Fruit fly (Drosophila melanogaster) whole organism, embryonic: Measurements from ENCODE around the gene Tim9b.

Experiments
- ATbp ChIP-seq: fragments of 200-800 bp; sonication (Bioruptor generic); optimal IDR thresholded peaks from 2 replicates; lab custom pipeline; 2017; ENCODE audit warnings: missing biosample characterization, mild to moderate bottlenecking, missing genetic modification characterization, missing genetic modification reagents
- Atf-2 ChIP-seq: fragments of 200-800 bp; sonication (Bioruptor generic); optimal IDR thresholded peaks from 2 replicates; lab custom pipeline; 2016; ENCODE audit warnings: missing biosample characterization, missing genetic modification characterization
- CG10321 ChIP-seq: fragments of 200-800 bp; sonication (Bioruptor generic); IDR thresholded peaks from 2 replicates; pipeline ENCODE4 v1.3.6; 2022; ENCODE audit warnings: missing biosample characterization, missing genetic modification characterization
- CG12236 ChIP-seq: fragments of 200-800 bp; sonication (Bioruptor generic); optimal IDR thresholded peaks from 2 replicates; lab custom pipeline; 2016; ENCODE audit warnings: missing biosample characterization, missing genetic modification characterization
- CG1233 ChIP-seq: fragments of 200-800 bp; sonication (Bioruptor generic); optimal IDR thresholded peaks from 4 replicates; lab custom pipeline; 2018; ENCODE audit warnings: missing biosample characterization, mild to moderate bottlenecking, missing genetic modification characterization
- CG12942 ChIP-seq: fragments of 200-800 bp; sonication (Bioruptor generic); optimal IDR thresholded peaks from 3 replicates; lab custom pipeline; 2016; ENCODE audit warnings: missing biosample characterization, missing genetic modification characterization
- CG13287 ChIP-seq: fragments of 200-800 bp; sonication (Bioruptor generic); IDR thresholded peaks from 2 replicates; pipeline ENCODE4 v1.3.6; 2022; ENCODE audit warnings: missing biosample characterization, missing genetic modification characterization; ENCODE audit not compliant: partially characterized antibody
- CG17568 ChIP-seq: fragments of 200-800 bp; sonication (Bioruptor generic); optimal IDR thresholded peaks from 2 replicates; lab custom pipeline; 2018; ENCODE audit warnings: missing biosample characterization, mild to moderate bottlenecking, missing genetic modification characterization, moderate library complexity
- CG1792 ChIP-seq: fragments of 200-800 bp; sonication (Bioruptor generic); optimal IDR thresholded peaks from 2 replicates; lab custom pipeline; 2016; ENCODE audit warnings: missing biosample characterization, missing genetic modification characterization
- CG18764 ChIP-seq: fragments of 200-800 bp; sonication (Bioruptor generic); optimal IDR thresholded peaks from 3 replicates; lab custom pipeline; 2016; ENCODE audit warnings: missing biosample characterization, missing genetic modification characterization
- CG2116 ChIP-seq: fragments of 200-800 bp; sonication (Bioruptor generic); optimal IDR thresholded peaks from 3 replicates; lab custom pipeline; 2018; ENCODE audit warnings: missing biosample characterization, mild to moderate bottlenecking, missing genetic modification characterization
- CG34224 ChIP-seq: fragments of 200-800 bp; sonication (Bioruptor generic); IDR thresholded peaks from 3 replicates; pipeline ENCODE4 v1.3.6; 2022; ENCODE audit warnings: missing biosample characterization, missing genetic modification characterization; ENCODE audit not compliant: partially characterized antibody
- CG4424 ChIP-seq: fragments of 200-800 bp; sonication (Bioruptor generic); optimal IDR thresholded peaks from 3 replicates; lab custom pipeline; 2016; ENCODE audit warnings: missing biosample characterization, missing genetic modification characterization
- CG6813 ChIP-seq: fragments of 200-800 bp; sonication (Bioruptor generic); optimal IDR thresholded peaks from 2 replicates; lab custom pipeline; 2017; ENCODE audit warnings: missing biosample characterization, missing genetic modification characterization, mild to moderate bottlenecking, moderate library complexity, missing genetic modification reagents
- CG8944 ChIP-seq: fragments of 200-800 bp; sonication (Bioruptor generic); optimal IDR thresholded peaks from 3 replicates; lab custom pipeline; 2016; ENCODE audit warnings: missing biosample characterization, missing genetic modification characterization
- CG9437 ChIP-seq: fragments of 200-800 bp; sonication (Bioruptor generic); optimal IDR thresholded peaks from 2 replicates; lab custom pipeline; 2018; ENCODE audit warnings: missing biosample characterization, mild to moderate bottlenecking, missing genetic modification characterization
- CG9727 ChIP-seq: fragments of 200-800 bp; sonication (Bioruptor generic); optimal IDR thresholded peaks from 3 replicates; lab custom pipeline; 2017; ENCODE audit warnings: missing biosample characterization, mild to moderate bottlenecking, missing genetic modification characterization
- Dek ChIP-seq: fragments of 200-800 bp; sonication (Bioruptor generic); optimal IDR thresholded peaks from 3 replicates; lab custom pipeline; 2019; ENCODE audit warnings: missing biosample characterization, mild to moderate bottlenecking, missing genetic modification characterization, moderate library complexity
- Dip3 ChIP-seq: fragments of 200-800 bp; sonication (Bioruptor generic); optimal IDR thresholded peaks from 3 replicates; lab custom pipeline; 2016; ENCODE audit warnings: missing biosample characterization, missing genetic modification characterization
- Doc2 ChIP-seq: fragments of 200-800 bp; sonication (Bioruptor generic); IDR thresholded peaks from 2 replicates; pipeline ENCODE4 v1.3.6; 2022; ENCODE audit warnings: missing biosample characterization, missing genetic modification characterization
- Dref ChIP-seq: fragments of 200-800 bp; sonication (Bioruptor generic); IDR thresholded peaks from 2 replicates; pipeline ENCODE4 v1.3.6; 2022; ENCODE audit warnings: missing biosample characterization, missing genetic modification characterization
- Ets97D ChIP-seq: fragments of 200-800 bp; sonication (Bioruptor generic); optimal IDR thresholded peaks from 3 replicates; lab custom pipeline; 2016; ENCODE audit warnings: missing biosample characterization, missing genetic modification characterization
- GATAe ChIP-seq: fragments of 200-800 bp; sonication (Bioruptor generic); conservative IDR thresholded peaks from 2 replicates; pipeline ENCODE4 v1.3.6; 2022; ENCODE audit warnings: missing biosample characterization, missing genetic modification characterization
- HLH3B ChIP-seq: fragments of 200-800 bp; sonication (Bioruptor generic); IDR thresholded peaks from 2 replicates; pipeline ENCODE4 v1.3.6; 2022; ENCODE audit warnings: missing biosample characterization, missing genetic modification characterization
- HLH4C ChIP-seq: fragments of 200-800 bp; sonication (Bioruptor generic); IDR thresholded peaks from 3 replicates; pipeline ENCODE4 v1.3.6; 2022; ENCODE audit warnings: missing biosample characterization, missing genetic modification characterization; ENCODE audit not compliant: partially characterized antibody
- Jarid2 ChIP-seq: fragments of 200-800 bp; sonication (Bioruptor generic); optimal IDR thresholded peaks from 3 replicates; lab custom pipeline; 2017; ENCODE audit warnings: mild to moderate bottlenecking, missing biosample characterization, missing genetic modification reagents, missing genetic modification characterization
- Kr ChIP-seq: fragments of 200-800 bp; sonication (Bioruptor generic); optimal IDR thresholded peaks from 2 replicates; lab custom pipeline; 2017; ENCODE audit warnings: missing biosample characterization, mild to moderate bottlenecking, missing genetic modification characterization
- Neu2 ChIP-seq: fragments of 200-800 bp; sonication (Bioruptor generic); optimal IDR thresholded peaks from 3 replicates; lab custom pipeline; 2016; ENCODE audit warnings: missing biosample characterization, missing genetic modification characterization, borderline replicate concordance
- Nf-YB ChIP-seq: fragments of 200-800 bp; sonication (Bioruptor generic); optimal IDR thresholded peaks from 3 replicates; lab custom pipeline; 2019; ENCODE audit warnings: missing biosample characterization, mild to moderate bottlenecking, missing genetic modification characterization, moderate library complexity
- Nf-YC ChIP-seq: fragments of 200-800 bp; optimal IDR thresholded peaks from 3 replicates; lab custom pipeline; 2019; ENCODE audit warnings: missing biosample characterization, mild to moderate bottlenecking, missing genetic modification characterization, moderate library complexity
- Rfx ChIP-seq: fragments of 200-800 bp; sonication (Bioruptor generic); IDR thresholded peaks from 2 replicates; pipeline ENCODE4 v1.3.6; 2022; ENCODE audit warnings: missing biosample characterization, missing genetic modification characterization
- Ssrp ChIP-seq: fragments of 200-800 bp; sonication (Bioruptor generic); optimal IDR thresholded peaks from 2 replicates; lab custom pipeline; 2018; ENCODE audit warnings: missing biosample characterization, mild to moderate bottlenecking, missing genetic modification characterization, moderate library complexity
- Tbp ChIP-seq: fragments of >200 bp; optimal IDR thresholded peaks from 2 replicates; lab custom pipeline; 2018; ENCODE audit warnings: missing biosample characterization, missing genetic modification characterization
- Vsx1 ChIP-seq: fragments of 200-800 bp; sonication (Bioruptor generic); optimal IDR thresholded peaks from 2 replicates; lab custom pipeline; 2017; ENCODE audit warnings: missing biosample characterization, mild to moderate bottlenecking, missing genetic modification characterization, missing genetic modification reagents
- Xrp1 ChIP-seq: fragments of 200-800 bp; sonication (Bioruptor generic); IDR thresholded peaks from 2 replicates; pipeline ENCODE4 v1.3.6; 2022; ENCODE audit warnings: missing biosample characterization, missing genetic modification characterization
- cad ChIP-seq: fragments of >200 bp; optimal IDR thresholded peaks from 2 replicates; lab custom pipeline; 2017; ENCODE audit warnings: missing biosample characterization, missing genetic modification characterization
- cwo ChIP-seq: fragments of 200-800 bp; sonication (Bioruptor generic); optimal IDR thresholded peaks from 3 replicates; lab custom pipeline; 2017; ENCODE audit warnings: missing biosample characterization, missing genetic modification characterization, mild to moderate bottlenecking, moderate library complexity, missing genetic modification reagents
- fd102C ChIP-seq: fragments of 200-800 bp; sonication (Bioruptor generic); optimal IDR thresholded peaks from 2 replicates; lab custom pipeline; 2018; ENCODE audit warnings: missing biosample characterization, mild to moderate bottlenecking, missing genetic modification characterization, moderate library complexity
- her ChIP-seq: fragments of 200-800 bp; sonication (Bioruptor generic); optimal IDR thresholded peaks from 2 replicates; lab custom pipeline; 2016; ENCODE audit warnings: missing biosample characterization, missing genetic modification characterization
- lola ChIP-seq, 3 experiments: fragments of >200 bp in 2 of 3; fragments of 200-800 bp in 1 of 3; sonication (Bioruptor generic) in 1 of 3; optimal IDR thresholded peaks; 2 replicates each; lab custom pipeline; 2017 to 2019; ENCODE audit warnings: missing biosample characterization in 3 of 3, missing genetic modification characterization in 3 of 3, mild to moderate bottlenecking in 1 of 3, moderate library complexity in 1 of 3
- mirr ChIP-seq: fragments of 200-800 bp; sonication (Bioruptor generic); optimal IDR thresholded peaks from 3 replicates; lab custom pipeline; 2018; ENCODE audit warnings: missing biosample characterization, mild to moderate bottlenecking, missing genetic modification characterization
- prd ChIP-seq, 3 experiments: fragments of >200 bp in 2 of 3; fragments of 200-800 bp in 1 of 3; sonication (Bioruptor generic) in 1 of 3; optimal IDR thresholded peaks in 2 of 3; IDR thresholded peaks in 1 of 3; 2 replicates in 2 of 3; 3 replicates in 1 of 3; pipeline versions ENCODE4 v1.3.6 to Lab custom; 2017 to 2022; ENCODE audit warnings: missing biosample characterization in 1 of 3, missing genetic modification characterization in 1 of 3
- ro ChIP-seq: fragments of 200-800 bp; sonication (Bioruptor generic); IDR thresholded peaks from 2 replicates; pipeline ENCODE4 v1.3.6; 2022; ENCODE audit warnings: missing biosample characterization, missing genetic modification characterization
- sc ChIP-seq, 3 experiments: fragments of >200 bp in 2 of 3; fragments of 200-800 bp in 1 of 3; sonication (Bioruptor generic) in 1 of 3; optimal IDR thresholded peaks; 2 replicates in 2 of 3; 3 replicates in 1 of 3; lab custom pipeline; 2017; ENCODE audit warnings: mild to moderate bottlenecking in 1 of 3, missing biosample characterization in 1 of 3, missing genetic modification characterization in 1 of 3, missing genetic modification reagents in 1 of 3
- tx ChIP-seq: fragments of 200-800 bp; sonication (Bioruptor generic); optimal IDR thresholded peaks from 2 replicates; lab custom pipeline; 2016; ENCODE audit warnings: missing biosample characterization, missing genetic modification characterization
- unc-4 ChIP-seq: fragments of 200-800 bp; sonication (Bioruptor generic); IDR thresholded peaks from 2 replicates; pipeline ENCODE4 v1.3.6; 2022; ENCODE audit warnings: missing biosample characterization, missing genetic modification characterization; ENCODE audit not compliant: partially characterized antibody
- vfl ChIP-seq: fragments of 200-800 bp; sonication (Bioruptor generic); optimal IDR thresholded peaks from 2 replicates; lab custom pipeline; 2016; ENCODE audit warnings: missing biosample characterization, missing genetic modification characterization
- vvl ChIP-seq: fragments of 200-800 bp; sonication (Bioruptor generic); IDR thresholded peaks from 2 replicates; pipeline ENCODE4 v1.3.6; 2022; ENCODE audit warnings: missing biosample characterization, missing genetic modification characterization
- wor ChIP-seq: fragments of 200-800 bp; sonication (Bioruptor generic); IDR thresholded peaks from 2 replicates; pipeline ENCODE4 v1.3.6; 2022; ENCODE audit warnings: missing biosample characterization, missing genetic modification characterization

Gene Tim9b

dm6 chrX:19615990-19616663, 2.2 kb downstream of the Tim9b start, which contains the start of gene CG14210 (continued):
- TF ChIP-seq CG12236 (GFP tag; lab: Kevin White, UChicago) (no peak), Jarid2 (GFP tag; lab: Kevin White, UChicago) (no peak), CG1792 (GFP tag; lab: Kevin White, UChicago) (no peak), vvl (GFP tag; lab: Robert Waterston, UW) (no peak), Atf-2 (GFP tag; lab: Kevin White, UChicago) (no peak), Ets97D (GFP tag; lab: Kevin White, UChicago) (peak; percentile 32), unc-4 (GFP tag; lab: Robert Waterston, UW) (peak; percentile 64), CG8944 (no peak), CG34224 (GFP tag; lab: Robert Waterston, UW) (peak; percentile 73), wor (GFP tag; lab: Robert Waterston, UW) (no peak), Tbp (no peak), cad (GFP tag; lab: Kevin White, UChicago) (no peak), mirr (GFP tag; lab: Kevin White, UChicago) (peak; percentile 8), Dref (GFP tag; lab: Robert Waterston, UW) (peak; percentile 84), sc (optimal IDR thresholded peaks at IDR 0.05; lab: Kevin White, UChicago) (no peak), sc (GFP tag; optimal IDR thresholded peaks at IDR 0.05; lab: Kevin White, UChicago) (no peak), CG13287 (peak; percentile 71), Vsx1 (GFP tag; lab: Kevin White, UChicago) (no peak), CG1233 (GFP tag; lab: Kevin White, UChicago) (no peak), CG10321 (GFP tag; lab: Robert Waterston, UW) (no peak), Kr (GFP tag; lab: Kevin White, UChicago) (no peak), prd (optimal IDR thresholded peaks at IDR 0.05; lab: Kevin White, UChicago) (no peak), prd (GFP tag; IDR thresholded peaks at IDR 0.05; lab: Robert Waterston, UW) (no peak), CG12942 (GFP tag; lab: Kevin White, UChicago) (no peak), Nf-YB (GFP tag; lab: Kevin White, UChicago) (no peak), GATAe (GFP tag; lab: Robert Waterston, UW) (no peak), HLH3B (GFP tag; lab: Robert Waterston, UW) (no peak), Doc2 (GFP tag; lab: Robert Waterston, UW) (no peak), tx (GFP tag; lab: Kevin White, UChicago) (no peak), CG9437 (no peak), Nf-YC (no peak), Dip3 (GFP tag; lab: Kevin White, UChicago) (no peak), Dek (tag; lab: Kevin White, UChicago) (no peak), fd102C (GFP tag; lab: Kevin White, UChicago) (no peak), CG18764 (GFP tag; lab: Kevin White, UChicago) (no peak), CG9727 (no peak), ATbp (GFP tag; lab: Kevin White, UChicago) (no peak), ro (no peak), HLH4C (GFP tag; lab: Robert Waterston, UW) (peak; percentile 84), cwo (peak; percentile 77), her (GFP tag; lab: Kevin White, UChicago) (no peak), vfl (GFP tag; lab: Kevin White, UChicago) (no peak), CG6813 (no peak), Rfx (GFP tag; lab: Robert Waterston, UW) (no peak), CG2116 (peak; percentile 97), Xrp1 (no peak), Neu2 (no peak), CG4424 (GFP tag; lab: Kevin White, UChicago) (no peak), lola (GFP tag; optimal IDR thresholded peaks at IDR 0.05; lab: Kevin White, UChicago) (no peak), Ssrp (tag; lab: Kevin White, UChicago) (no peak), CG17568 (GFP tag; lab: Kevin White, UChicago) (no peak)
